Fruit fly (Drosophila melanogaster) whole organism, prepupa: Measurements from ENCODE around the gene CG9760.

ENCODE experiments used
- Blimp-1 ChIP-seq: fragments of 200-800 bp; sonication (Bioruptor generic); optimal IDR thresholded peaks from 3 replicates; lab custom pipeline; 2017; ENCODE audit warnings: missing biosample characterization, missing genetic modification characterization, mild to moderate bottlenecking, moderate library complexity, missing genetic modification reagents
- CG11294 ChIP-seq: fragments of 200-800 bp; sonication (Bioruptor generic); IDR thresholded peaks from 2 replicates; pipeline ENCODE4 v1.3.6; 2022; ENCODE audit warnings: missing biosample characterization, missing genetic modification characterization
- CG11762 ChIP-seq: fragments of 200-800 bp; sonication (Bioruptor generic); optimal IDR thresholded peaks from 3 replicates; lab custom pipeline; 2016; ENCODE audit warnings: missing biosample characterization, missing genetic modification characterization; ENCODE audit not compliant: insufficient read depth
- CG11902 ChIP-seq: fragments of 200-800 bp; sonication (Bioruptor generic); optimal IDR thresholded peaks from 3 replicates; lab custom pipeline; 2016; ENCODE audit warnings: missing biosample characterization, missing genetic modification characterization
- CG1621 ChIP-seq: fragments of 200-800 bp; sonication (Bioruptor generic); optimal IDR thresholded peaks from 3 replicates; lab custom pipeline; 2018; ENCODE audit warnings: missing biosample characterization, mild to moderate bottlenecking, missing genetic modification characterization
- CG16779 ChIP-seq: fragments of 200-800 bp; sonication (Bioruptor generic); optimal IDR thresholded peaks from 3 replicates; lab custom pipeline; 2017; ENCODE audit warnings: missing biosample characterization, mild to moderate bottlenecking, missing genetic modification characterization
- CG3032 ChIP-seq: fragments of 200-800 bp; optimal IDR thresholded peaks from 2 replicates; lab custom pipeline; 2019; ENCODE audit warnings: missing biosample characterization, mild to moderate bottlenecking, missing genetic modification characterization, moderate library complexity
- CG31627 ChIP-seq: fragments of 200-800 bp; sonication (Bioruptor generic); optimal IDR thresholded peaks from 3 replicates; lab custom pipeline; 2016; ENCODE audit warnings: missing biosample characterization, missing genetic modification characterization
- CG32006 ChIP-seq: fragments of 200-800 bp; sonication (Bioruptor generic); optimal IDR thresholded peaks from 3 replicates; lab custom pipeline; 2017; ENCODE audit warnings: missing biosample characterization, mild to moderate bottlenecking, missing genetic modification characterization
- CG34406 ChIP-seq: fragments of 200-800 bp; sonication (Bioruptor generic); optimal IDR thresholded peaks from 3 replicates; lab custom pipeline; 2016; ENCODE audit warnings: missing biosample characterization, missing genetic modification characterization
- CG4318 ChIP-seq: fragments of 200-800 bp; sonication (Bioruptor generic); optimal IDR thresholded peaks from 3 replicates; lab custom pipeline; 2017; ENCODE audit warnings: missing biosample characterization, mild to moderate bottlenecking, missing genetic modification characterization
- CG6163 ChIP-seq: fragments of 200-800 bp; sonication (Bioruptor generic); IDR thresholded peaks from 3 replicates; pipeline ENCODE4 v1.3.6; 2022; ENCODE audit warnings: missing biosample characterization, missing genetic modification characterization
- CG6792 ChIP-seq: fragments of 200-800 bp; sonication (Bioruptor generic); optimal IDR thresholded peaks from 3 replicates; lab custom pipeline; 2016; ENCODE audit warnings: missing biosample characterization, missing genetic modification characterization
- CG6808 ChIP-seq: fragments of 200-800 bp; sonication (Bioruptor generic); optimal IDR thresholded peaks from 3 replicates; lab custom pipeline; 2017; ENCODE audit warnings: missing biosample characterization, missing genetic modification characterization, mild to moderate bottlenecking, moderate library complexity, missing genetic modification reagents
- CG6854 ChIP-seq: fragments of 200-800 bp; sonication (Bioruptor generic); optimal IDR thresholded peaks from 2 replicates; lab custom pipeline; 2017; ENCODE audit warnings: missing biosample characterization, mild to moderate bottlenecking, missing genetic modification characterization
- CG7368 ChIP-seq: fragments of 200-800 bp; sonication (Bioruptor generic); optimal IDR thresholded peaks from 3 replicates; lab custom pipeline; 2016; ENCODE audit warnings: missing biosample characterization, missing genetic modification characterization
- CG8119 ChIP-seq: fragments of 200-800 bp; sonication (Bioruptor generic); IDR thresholded peaks from 3 replicates; pipeline ENCODE4 v1.3.6; 2022; ENCODE audit warnings: missing biosample characterization, missing genetic modification characterization
- CG8319 ChIP-seq: fragments of 200-800 bp; sonication (Bioruptor generic); optimal IDR thresholded peaks from 3 replicates; lab custom pipeline; 2016; ENCODE audit warnings: missing biosample characterization, missing genetic modification characterization
- CG8632 ChIP-seq: fragments of 200-800 bp; sonication (Bioruptor generic); optimal IDR thresholded peaks from 3 replicates; lab custom pipeline; 2016; ENCODE audit warnings: missing biosample characterization, missing genetic modification characterization
- CG9139 ChIP-seq: fragments of 200-800 bp; sonication (Bioruptor generic); optimal IDR thresholded peaks from 3 replicates; lab custom pipeline; 2017; ENCODE audit warnings: missing biosample characterization, mild to moderate bottlenecking, missing genetic modification characterization
- Eip78C ChIP-seq: fragments of 200-800 bp; sonication (Bioruptor generic); peaks from one replicate; lab custom pipeline; 2016; ENCODE audit warnings: missing biosample characterization, missing genetic modification characterization
- Eip93F ChIP-seq: fragments of 200-800 bp; sonication (Bioruptor generic); optimal IDR thresholded peaks from 2 replicates; lab custom pipeline; 2016; ENCODE audit warnings: missing biosample characterization, mild to moderate bottlenecking, missing genetic modification characterization
- Ets21C ChIP-seq: fragments of 200-800 bp; sonication (Bioruptor generic); optimal IDR thresholded peaks from 3 replicates; lab custom pipeline; 2016; ENCODE audit warnings: missing biosample characterization, missing genetic modification characterization
- Ets96B ChIP-seq: fragments of 200-800 bp; optimal IDR thresholded peaks from 2 replicates; lab custom pipeline; 2019; ENCODE audit warnings: missing biosample characterization, mild to moderate bottlenecking, missing genetic modification characterization, moderate library complexity
- Gug ChIP-seq: fragments of 200-800 bp; sonication (Bioruptor generic); IDR thresholded peaks from 2 replicates; pipeline ENCODE4 v1.3.6; 2022; ENCODE audit warnings: missing biosample characterization, missing genetic modification characterization
- Hr38 ChIP-seq: sonication (Bioruptor generic); optimal IDR thresholded peaks from 2 replicates; lab custom pipeline; 2016; ENCODE audit warnings: missing biosample characterization, missing genetic modification characterization
- Hr39 ChIP-seq: fragments of 200-800 bp; sonication (Bioruptor generic); optimal IDR thresholded peaks from 2 replicates; lab custom pipeline; 2016; ENCODE audit warnings: missing biosample characterization, missing genetic modification characterization
- Hr4 ChIP-seq: fragments of 200-800 bp; sonication (Bioruptor generic); optimal IDR thresholded peaks from 3 replicates; lab custom pipeline; 2016; ENCODE audit warnings: missing biosample characterization, missing genetic modification characterization
- Lpt ChIP-seq: fragments of 200-800 bp; sonication (Bioruptor generic); optimal IDR thresholded peaks from 3 replicates; lab custom pipeline; 2016; ENCODE audit warnings: missing biosample characterization, missing genetic modification characterization
- Sox102F ChIP-seq: fragments of 200-800 bp; sonication (Bioruptor generic); optimal IDR thresholded peaks from 2 replicates; lab custom pipeline; 2016; ENCODE audit warnings: missing biosample characterization, mild to moderate bottlenecking, missing genetic modification characterization
- Sox14 ChIP-seq: fragments of 200-800 bp; sonication (Bioruptor generic); optimal IDR thresholded peaks from 3 replicates; lab custom pipeline; 2016; ENCODE audit warnings: missing biosample characterization, missing genetic modification characterization
- Sox15 ChIP-seq: fragments of 200-800 bp; sonication (Bioruptor generic); optimal IDR thresholded peaks from 3 replicates; lab custom pipeline; 2016; ENCODE audit warnings: missing biosample characterization, missing genetic modification characterization
- achi ChIP-seq: fragments of 200-800 bp; sonication (Bioruptor generic); optimal IDR thresholded peaks from 3 replicates; lab custom pipeline; 2016; ENCODE audit warnings: missing biosample characterization, missing genetic modification characterization
- acj6 ChIP-seq: fragments of 200-800 bp; sonication (Bioruptor generic); optimal IDR thresholded peaks from 3 replicates; lab custom pipeline; 2016; ENCODE audit warnings: missing biosample characterization, missing genetic modification characterization
- cyc ChIP-seq: fragments of 200-800 bp; sonication (Bioruptor generic); optimal IDR thresholded peaks from 3 replicates; lab custom pipeline; 2016; ENCODE audit warnings: missing biosample characterization, missing genetic modification characterization
- dsx ChIP-seq: fragments of 200-800 bp; optimal IDR thresholded peaks from 3 replicates; lab custom pipeline; 2019; ENCODE audit warnings: missing biosample characterization, mild to moderate bottlenecking, missing genetic modification characterization, moderate library complexity; ENCODE audit not compliant: poor library complexity, severe bottlenecking
- eg ChIP-seq: fragments of 200-800 bp; sonication (Bioruptor generic); IDR thresholded peaks from 3 replicates; pipeline ENCODE4 v1.3.6; 2022; ENCODE audit warnings: missing biosample characterization, missing genetic modification characterization
- esn ChIP-seq: fragments of 200-800 bp; sonication (Bioruptor generic); optimal IDR thresholded peaks from 2 replicates; lab custom pipeline; 2016; ENCODE audit warnings: missing biosample characterization, mild to moderate bottlenecking, missing genetic modification characterization, moderate library complexity
- fd85E ChIP-seq: fragments of 200-800 bp; sonication (Bioruptor generic); optimal IDR thresholded peaks from 3 replicates; lab custom pipeline; 2016; ENCODE audit warnings: missing biosample characterization, missing genetic modification characterization
- lz ChIP-seq: fragments of 200-800 bp; sonication (Bioruptor generic); optimal IDR thresholded peaks from 3 replicates; lab custom pipeline; 2016; ENCODE audit warnings: missing biosample characterization, missing genetic modification characterization
- net ChIP-seq: fragments of 200-800 bp; sonication (Bioruptor generic); optimal IDR thresholded peaks from 3 replicates; lab custom pipeline; 2016; ENCODE audit warnings: missing biosample characterization, missing genetic modification characterization
- pdm3 ChIP-seq: fragments of 200-800 bp; sonication (Bioruptor generic); optimal IDR thresholded peaks from 3 replicates; lab custom pipeline; 2016; ENCODE audit warnings: missing biosample characterization, missing genetic modification characterization
- spab ChIP-seq: fragments of 200-800 bp; sonication (Bioruptor generic); optimal IDR thresholded peaks from 2 replicates; lab custom pipeline; 2017; ENCODE audit warnings: missing biosample characterization, mild to moderate bottlenecking, missing genetic modification characterization, missing genetic modification reagents
- svp ChIP-seq: fragments of 200-800 bp; sonication (Bioruptor generic); peaks from one replicate; lab custom pipeline; 2016; ENCODE audit warnings: missing biosample characterization, missing genetic modification characterization
- vri ChIP-seq: fragments of 200-800 bp; sonication (Bioruptor generic); optimal IDR thresholded peaks from 3 replicates; lab custom pipeline; 2016; ENCODE audit warnings: missing biosample characterization, mild to moderate bottlenecking, missing genetic modification characterization

The CG9760 gene

DNA sequence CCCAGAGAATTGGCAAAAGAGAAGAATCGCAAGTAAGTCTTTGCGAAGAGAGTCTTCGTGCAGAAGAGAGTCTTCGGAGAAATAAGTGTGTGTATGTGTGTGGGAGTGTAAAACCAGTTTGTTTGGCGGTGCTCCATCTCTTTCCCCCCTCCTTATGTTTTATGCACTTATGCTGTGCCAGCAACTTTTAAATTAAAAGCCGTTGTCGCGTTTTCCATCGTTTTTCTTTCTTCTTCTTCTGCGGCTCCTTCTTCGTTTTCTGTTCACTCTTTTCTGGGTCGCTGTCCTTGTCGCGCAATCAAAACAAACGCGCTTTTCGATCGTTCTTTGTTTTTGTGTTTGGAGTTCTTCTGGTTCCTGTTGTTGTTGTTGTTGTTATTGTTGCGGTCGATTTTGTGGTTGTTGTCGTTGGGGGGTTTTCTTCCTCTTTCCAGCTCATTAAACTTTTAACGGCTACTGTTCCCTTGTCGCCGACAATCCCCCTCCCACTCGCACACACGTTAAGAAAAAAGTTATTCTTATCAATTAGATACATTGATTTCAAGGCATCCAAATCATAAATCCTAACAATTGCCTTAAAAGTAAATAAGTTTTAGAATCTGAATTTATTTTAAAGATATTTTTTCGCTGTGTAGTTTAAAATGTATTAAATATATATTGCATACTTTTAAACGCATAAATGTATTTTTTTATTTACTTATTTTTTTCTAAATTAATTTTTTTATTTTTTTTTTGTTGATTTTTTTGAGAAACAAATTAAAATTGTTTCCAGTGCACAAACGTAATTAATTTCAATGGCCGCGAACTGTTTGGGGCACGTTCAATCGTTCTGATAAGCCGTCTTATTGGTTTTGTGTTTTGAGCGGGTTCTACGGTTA is 52.2 kb downstream of the CG9760 start (continued):
- TF ChIP-seq CG32006 (GFP tag; lab: Kevin White, UChicago) (peak; percentile 80), Hr38 (GFP tag; lab: Kevin White, UChicago) (no peak), CG6808 (GFP tag; lab: Kevin White, UChicago) (peak; percentile 62), Sox14 (GFP tag; lab: Kevin White, UChicago) (peak; percentile 77), esn (GFP tag; lab: Kevin White, UChicago) (peak; percentile 84), CG11294 (peak; percentile 39; the same call in 1 of the 2 replicates), CG1621 (tag; lab: Kevin White, UChicago) (peak; percentile 21), Ets96B (tag; lab: Kevin White, UChicago) (peak; percentile 82), CG16779 (tag; lab: Kevin White, UChicago) (peak; percentile 13), Eip78C (peak; percentile 95), fd85E (no peak), Ets21C (peak; percentile 31), dsx (GFP tag; lab: Kevin White, UChicago) (peak; percentile 83), CG6792 (GFP tag; lab: Kevin White, UChicago) (peak; percentile 65), net (GFP tag; lab: Kevin White, UChicago) (peak; percentile 79), CG4318 (GFP tag; lab: Kevin White, UChicago) (peak; percentile 54), CG8319 (peak; percentile 60), CG31627 (peak; percentile 81), achi (GFP tag; lab: Kevin White, UChicago) (peak; percentile 80), CG34406 (GFP tag; lab: Kevin White, UChicago) (peak; percentile 84), lz (GFP tag; lab: Kevin White, UChicago) (peak; percentile 74), CG11902 (GFP tag; lab: Kevin White, UChicago) (peak; percentile 47), Blimp-1 (GFP tag; lab: Kevin White, UChicago) (peak; percentile 73)

DNA sequence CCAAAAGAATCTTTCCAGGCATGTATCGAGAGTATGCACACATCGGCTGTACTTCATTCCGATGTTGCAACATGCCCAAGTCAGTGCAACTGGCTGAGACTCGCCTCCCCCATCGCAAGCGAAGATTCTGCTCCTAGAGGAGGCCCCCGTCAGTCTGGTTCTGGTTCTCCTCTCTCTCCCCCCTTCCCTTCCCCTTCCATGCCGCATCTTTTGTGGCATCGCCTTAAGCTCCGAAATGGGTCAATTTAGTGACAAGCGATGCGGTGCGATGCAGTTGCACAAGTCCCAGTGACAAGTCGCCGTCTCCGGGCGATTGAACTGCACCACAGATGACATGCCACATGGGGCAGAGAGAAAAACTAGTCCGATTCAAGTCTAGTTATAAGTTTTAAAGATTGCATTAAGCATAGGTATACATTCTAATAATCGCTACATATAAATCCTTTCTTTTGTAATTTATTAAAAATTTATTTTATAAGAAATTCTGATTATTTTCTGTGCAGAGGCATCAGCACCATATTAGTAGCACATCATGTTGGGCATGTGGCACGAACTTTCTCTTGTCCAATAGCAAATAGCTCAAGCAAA is 54.4 kb downstream of the CG9760 start:
- TF ChIP-seq eg (peak; percentile 73; the same call in 2 of the 3 replicates), CG6163 (GFP tag; lab: Robert Waterston, UW) (peak; percentile 75), vri (GFP tag; lab: Kevin White, UChicago) (no peak), CG32006 (GFP tag; lab: Kevin White, UChicago) (peak; percentile 78), Blimp-1 (GFP tag; lab: Kevin White, UChicago) (no peak), CG8119 (GFP tag; lab: Robert Waterston, UW) (peak; percentile 65), CG8632 (peak; percentile 9), CG11294 (no peak), CG6854 (GFP tag; lab: Kevin White, UChicago) (peak; percentile 22), cyc (no peak), CG34406 (GFP tag; lab: Kevin White, UChicago) (peak; percentile 29), CG7368 (GFP tag; lab: Kevin White, UChicago) (no peak), CG16779 (tag; lab: Kevin White, UChicago) (no peak), CG11902 (GFP tag; lab: Kevin White, UChicago) (no peak), fd85E (no peak), Gug (GFP tag; lab: Robert Waterston, UW) (peak; percentile 20; the same call in 1 of the 2 replicates), acj6 (GFP tag; lab: Kevin White, UChicago) (peak; percentile 36), Sox102F (no peak), CG9139 (GFP tag; lab: Kevin White, UChicago) (no peak), CG6808 (GFP tag; lab: Kevin White, UChicago) (no peak), spab (no peak), dsx (GFP tag; lab: Kevin White, UChicago) (no peak), Ets96B (tag; lab: Kevin White, UChicago) (peak; percentile 1), lz (GFP tag; lab: Kevin White, UChicago) (no peak), pdm3 (no peak), Hr38 (GFP tag; lab: Kevin White, UChicago) (no peak), Lpt (no peak), CG11762 (peak; percentile 11), Eip93F (GFP tag; lab: Kevin White, UChicago) (no peak), Sox15 (GFP tag; lab: Kevin White, UChicago) (no peak), CG3032 (tag; lab: Kevin White, UChicago) (peak; percentile 20), Hr39 (GFP tag; lab: Kevin White, UChicago) (no peak), Hr4 (peak; percentile 41), esn (GFP tag; lab: Kevin White, UChicago) (no peak), svp (GFP tag; lab: Kevin White, UChicago) (no peak)
